Fruit fly (Drosophila melanogaster) Kc167 (cell line): ENCODE measurements around the gene pod1.

ENCODE experiments used
- Myc ChIP-seq: fragments of >200 bp; optimal IDR thresholded peaks from 2 replicates; lab custom pipeline; 2017; ENCODE audit warnings: missing external identifiers
- Sin3A ChIP-seq: fragments of >200 bp; optimal IDR thresholded peaks from 2 replicates; lab custom pipeline; 2018; ENCODE audit warnings: missing external identifiers
- h ChIP-seq: fragments of >200 bp; optimal IDR thresholded peaks from 3 replicates; lab custom pipeline; 2018; ENCODE audit warnings: missing external identifiers
- insv ChIP-seq: fragments of >200 bp; optimal IDR thresholded peaks from 3 replicates; lab custom pipeline; 2018; ENCODE audit warnings: missing external identifiers
- psq ChIP-seq: fragments of >200 bp; optimal IDR thresholded peaks from 2 replicates; lab custom pipeline; 2017; ENCODE audit warnings: missing external identifiers
- ttk ChIP-seq: sonication (Bioruptor generic); optimal IDR thresholded peaks from 2 replicates; lab custom pipeline; 2017; ENCODE audit warnings: missing external identifiers

pod1 gene

DNA sequence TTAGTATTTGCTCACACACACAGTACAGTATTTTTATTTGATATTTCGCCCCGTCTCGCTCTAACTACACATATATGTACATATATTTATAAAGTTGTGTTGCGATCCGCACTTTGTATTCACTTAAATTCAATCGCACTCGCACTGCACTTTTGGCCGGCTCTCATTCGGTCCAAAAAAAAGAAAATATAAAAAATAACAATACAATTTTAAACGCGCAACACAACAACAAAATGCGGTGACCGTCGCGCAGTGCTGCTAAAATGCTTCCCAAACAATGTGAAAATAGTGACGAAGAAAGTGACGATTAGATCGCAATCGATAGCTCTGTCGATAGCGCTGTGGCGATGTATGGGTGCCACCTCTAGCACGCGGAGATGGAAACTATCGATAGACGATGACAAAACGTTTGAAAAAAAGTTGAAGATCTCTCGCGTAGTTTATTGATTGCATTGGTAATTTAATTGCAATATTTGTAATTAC, at the start of gene pod1, which contains the start of gene C3G:
Gene pod1 (plus strand): TSS at position 373 of the 483 bp plus-strand sequence.
Gene C3G (minus strand): TSS at position 282 of the 483 bp plus-strand sequence.
- no peak for TF ChIP-seq Myc (lab: Kevin White, UChicago)
- no peak for TF ChIP-seq Sin3A (lab: Kevin White, UChicago)
- no peak for TF ChIP-seq insv (lab: Kevin White, UChicago)
- no peak for TF ChIP-seq h (lab: Kevin White, UChicago)
- no peak for TF ChIP-seq ttk (lab: Kevin White, UChicago)
- TF ChIP-seq psq (lab: Kevin White, UChicago) = no peak

DNA sequence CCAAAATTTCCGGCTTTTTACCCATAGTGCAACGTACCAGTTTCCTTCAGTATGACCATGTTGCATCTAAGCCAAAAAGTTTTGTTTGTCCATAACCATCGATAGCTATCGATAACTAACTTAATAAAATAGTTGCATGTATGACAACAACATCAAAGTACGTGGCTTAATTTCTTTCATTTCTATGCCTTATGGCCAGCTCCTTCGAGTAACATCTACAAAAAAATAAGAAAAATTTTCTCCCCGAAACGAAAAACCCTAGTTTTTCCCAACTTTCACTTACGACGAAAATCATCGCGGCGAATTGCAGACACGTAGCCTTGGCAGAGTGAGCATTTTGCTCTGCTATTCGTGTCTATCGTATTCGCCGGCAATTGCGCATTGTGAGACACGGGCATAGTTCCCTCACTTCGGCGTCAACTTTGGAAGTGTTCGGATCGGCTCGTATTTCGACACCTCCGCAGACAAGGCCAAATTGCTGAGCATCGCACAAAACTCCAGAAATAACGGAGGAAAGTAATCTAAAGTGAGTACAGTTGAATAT, 47.2 kb upstream of the pod1 start, which contains the start of gene sov:
Gene sov (plus strand): TSS at position 148 of the 544 bp plus-strand sequence.
- TF ChIP-seq h (lab: Kevin White, UChicago) = no peak
- no peak for TF ChIP-seq insv (lab: Kevin White, UChicago)
- TF ChIP-seq ttk (lab: Kevin White, UChicago) = no peak
- no peak for TF ChIP-seq Myc (lab: Kevin White, UChicago)
- TF ChIP-seq psq (lab: Kevin White, UChicago) = no peak
- TF ChIP-seq Sin3A (lab: Kevin White, UChicago) = no peak

DNA sequence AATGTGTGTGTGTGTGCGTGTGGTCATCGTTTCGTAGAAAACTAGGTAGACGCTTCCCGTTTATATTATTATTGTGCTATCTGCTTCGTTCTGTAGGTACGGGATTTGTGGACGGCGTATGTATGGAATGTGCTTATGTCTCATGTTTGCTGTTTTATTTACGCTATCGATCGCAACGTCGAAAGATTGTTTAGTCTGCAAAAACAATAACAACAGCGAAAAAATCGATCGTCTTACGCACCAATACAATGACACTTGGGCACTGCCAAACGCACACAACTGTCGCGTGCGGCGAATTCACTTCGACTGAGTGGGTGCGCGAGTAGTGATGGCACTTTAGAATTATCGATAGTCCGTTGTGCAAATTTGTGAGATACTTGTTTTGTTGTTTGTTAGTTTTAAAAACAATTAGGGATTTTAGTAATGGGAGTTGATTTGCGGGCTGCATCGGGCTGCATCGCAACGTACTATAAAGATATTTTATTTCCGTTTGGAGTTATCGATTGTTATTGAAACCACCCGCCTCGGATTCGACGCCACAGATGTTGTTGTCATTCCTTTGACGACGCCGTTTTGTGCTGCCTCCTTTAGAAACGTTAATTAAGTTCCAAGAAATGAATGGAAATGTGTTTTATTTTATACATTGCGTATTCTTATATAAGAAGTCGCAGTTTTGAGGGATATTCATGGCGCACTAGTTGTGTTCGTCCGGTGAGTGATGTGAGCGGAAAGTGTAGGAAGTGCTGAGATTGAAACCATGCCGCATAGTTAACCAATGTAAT, 44.1 kb upstream of the pod1 start:
- no peak for TF ChIP-seq Sin3A (lab: Kevin White, UChicago)
- no peak for TF ChIP-seq h (lab: Kevin White, UChicago)
- no peak for TF ChIP-seq ttk (lab: Kevin White, UChicago)
- no peak for TF ChIP-seq psq (lab: Kevin White, UChicago)
- no peak for TF ChIP-seq Myc (lab: Kevin White, UChicago)
- no peak for TF ChIP-seq insv (lab: Kevin White, UChicago)

dm6 chrX:6770924-6771323, 32.6 kb upstream of the pod1 start, which contains the start of gene Coq7:
Gene Coq7 (plus strand): TSS chrX:6771225.
- TF ChIP-seq insv (lab: Kevin White, UChicago) (no peak), psq (lab: Kevin White, UChicago) (no peak), Myc (lab: Kevin White, UChicago) (no peak), h (lab: Kevin White, UChicago) (no peak), ttk (lab: Kevin White, UChicago) (no peak), Sin3A (lab: Kevin White, UChicago) (no peak)

dm6 chrX:6775622-6776021, 27.9 kb upstream of the pod1 start:
- TF ChIP-seq h (lab: Kevin White, UChicago) = no peak
- TF ChIP-seq Sin3A (lab: Kevin White, UChicago) = no peak
- no peak for TF ChIP-seq insv (lab: Kevin White, UChicago)
- TF ChIP-seq Myc (lab: Kevin White, UChicago) = no peak
- no peak for TF ChIP-seq psq (lab: Kevin White, UChicago)
- TF ChIP-seq ttk (lab: Kevin White, UChicago) = no peak

DNA sequence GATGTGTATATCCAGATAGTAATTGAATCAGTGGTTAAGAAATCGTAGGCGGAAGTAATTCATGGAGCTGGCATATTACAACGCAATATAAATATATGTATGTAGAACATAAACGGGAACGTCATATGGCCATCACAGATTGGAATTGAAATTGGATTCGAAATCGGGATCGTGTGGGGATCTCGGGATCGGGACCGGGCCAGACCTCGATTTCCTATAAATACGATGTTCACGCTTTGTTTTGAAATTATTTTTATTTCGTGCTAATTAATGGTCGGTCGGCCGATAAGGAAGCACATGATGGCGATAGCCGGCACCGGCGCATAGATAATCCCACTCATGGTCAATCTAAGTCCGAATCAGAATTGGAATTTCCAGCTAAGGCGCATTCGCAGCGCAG, 27.2 kb upstream of the pod1 start:
- TF ChIP-seq psq (lab: Kevin White, UChicago) (no peak), Sin3A (lab: Kevin White, UChicago) (no peak), h (lab: Kevin White, UChicago) (no peak), Myc (lab: Kevin White, UChicago) (no peak), insv (lab: Kevin White, UChicago) (no peak), ttk (lab: Kevin White, UChicago) (no peak)

DNA sequence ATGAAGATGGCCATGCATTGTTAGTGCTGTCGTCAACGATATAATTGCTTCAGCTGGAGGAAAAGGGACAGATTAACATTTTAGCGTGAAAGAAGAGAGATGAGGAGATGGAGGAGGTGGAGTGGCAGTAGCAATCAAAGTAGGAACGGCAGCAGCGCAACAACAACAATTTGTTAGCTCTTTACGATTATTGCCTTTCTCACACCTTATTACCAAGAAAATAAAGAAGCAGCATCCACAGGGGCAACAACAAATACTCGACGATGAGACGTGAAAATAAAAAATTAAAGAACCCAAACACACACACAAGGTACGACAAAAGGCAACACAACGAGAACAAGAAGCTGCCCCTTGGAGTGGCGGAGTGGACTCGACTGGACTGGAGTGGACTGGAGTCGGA, 26.6 kb upstream of the pod1 start:
- no peak for TF ChIP-seq psq (lab: Kevin White, UChicago)
- no peak for TF ChIP-seq ttk (lab: Kevin White, UChicago)

- TF ChIP-seq psq (lab: Kevin White, UChicago) (no peak), Myc (lab: Kevin White, UChicago) (no peak), insv (lab: Kevin White, UChicago) (no peak), ttk (lab: Kevin White, UChicago) (no peak), Sin3A (lab: Kevin White, UChicago) (no peak), h (lab: Kevin White, UChicago) (no peak)
Observed at dm6 chrX:6777394-6777793, 26.1 kb upstream of the pod1 start.

- TF ChIP-seq insv (lab: Kevin White, UChicago) = no peak
- TF ChIP-seq h (lab: Kevin White, UChicago) = no peak
- TF ChIP-seq Myc (lab: Kevin White, UChicago) = no peak
- no peak for TF ChIP-seq Sin3A (lab: Kevin White, UChicago)
- TF ChIP-seq psq (lab: Kevin White, UChicago) = no peak
- no peak for TF ChIP-seq ttk (lab: Kevin White, UChicago)
Observed at dm6 chrX:6778068-6778467, 25.4 kb upstream of the pod1 start.

dm6 chrX:6778780-6779179, 24.7 kb upstream of the pod1 start:
- TF ChIP-seq psq (lab: Kevin White, UChicago) (no peak), Sin3A (lab: Kevin White, UChicago) (no peak)

- no peak for TF ChIP-seq ttk (lab: Kevin White, UChicago)
- TF ChIP-seq insv (lab: Kevin White, UChicago) = no peak
- no peak for TF ChIP-seq Sin3A (lab: Kevin White, UChicago)
- TF ChIP-seq Myc (lab: Kevin White, UChicago) = no peak
- no peak for TF ChIP-seq psq (lab: Kevin White, UChicago)
- TF ChIP-seq h (lab: Kevin White, UChicago) = no peak
Observed at dm6 chrX:6779609-6780139, 23.8 kb upstream of the pod1 start, which contains the start of gene shf. Gene shf (minus strand): TSS chrX:6779659.
